Worm (Caenorhabditis elegans) whole organism, early embryonic: Measurements from ENCODE around the gene rfl-1.

Experiments used
- ama-1 ChIP-seq: fragments of 150-350 bp; optimal IDR thresholded peaks from 2 replicates; lab custom pipeline; 2014
- ets-7 ChIP-seq: sonication (generic microtip); optimal IDR thresholded peaks from 2 replicates; lab custom pipeline; 2016; ENCODE audit warnings: missing genotype, missing genetic modification characterization, missing compliant biosample characterization
- flt-1 ChIP-seq: fragments of 200-800 bp; sonication (Bioruptor generic); IDR thresholded peaks from 2 replicates; pipeline ENCODE4 v1.3.6; 2022; ENCODE audit warnings: missing genetic modification characterization, missing compliant biosample characterization
- hnd-1 ChIP-seq: sonication (generic microtip); optimal IDR thresholded peaks from 2 replicates; lab custom pipeline; 2016; ENCODE audit warnings: missing genetic modification characterization, missing compliant biosample characterization
- pes-1 ChIP-seq: fragments of 200-800 bp; sonication (Bioruptor generic); IDR thresholded peaks from 2 replicates; pipeline ENCODE4 v1.3.6; 2022; ENCODE audit warnings: missing genetic modification reagents, missing genetic modification characterization, missing compliant biosample characterization
- tbx-11 ChIP-seq: fragments of 200-800 bp; sonication (Bioruptor generic); IDR thresholded peaks from 2 replicates; pipeline ENCODE4 v1.3.6; 2022; ENCODE audit warnings: missing genetic modification characterization, missing compliant biosample characterization

DNA sequence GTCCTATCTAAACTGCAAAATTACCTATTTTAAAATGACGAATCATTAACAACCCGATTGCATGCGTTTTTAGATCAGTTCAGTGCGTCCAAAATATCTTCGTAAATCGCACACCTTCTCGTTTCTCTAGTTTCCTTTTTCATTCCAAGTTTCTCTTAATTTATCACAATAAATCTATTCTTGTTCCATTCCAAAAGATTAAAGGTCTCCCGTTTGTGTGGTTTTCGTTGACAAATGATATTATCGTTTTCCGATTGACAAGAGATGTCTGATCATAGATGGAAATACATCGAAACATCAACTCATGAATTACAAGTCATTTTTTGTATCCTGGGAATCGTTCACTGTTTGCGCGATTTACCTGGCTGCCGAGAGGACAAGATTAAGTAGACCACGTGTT, 27.8 kb upstream of the rfl-1 start:
- TF ChIP-seq ama-1 (lab: Kevin White, UChicago) (no peak), flt-1 (GFP tag; lab: Robert Waterston, UW) (no peak), tbx-11 (GFP tag; lab: Robert Waterston, UW) (no peak), hnd-1 (no peak), pes-1 (no peak), ets-7 (tag; lab: Kevin White, UChicago) (no peak)
